Worm (Caenorhabditis elegans): ENCODE measurements around the gene sshk-1.

DNA sequence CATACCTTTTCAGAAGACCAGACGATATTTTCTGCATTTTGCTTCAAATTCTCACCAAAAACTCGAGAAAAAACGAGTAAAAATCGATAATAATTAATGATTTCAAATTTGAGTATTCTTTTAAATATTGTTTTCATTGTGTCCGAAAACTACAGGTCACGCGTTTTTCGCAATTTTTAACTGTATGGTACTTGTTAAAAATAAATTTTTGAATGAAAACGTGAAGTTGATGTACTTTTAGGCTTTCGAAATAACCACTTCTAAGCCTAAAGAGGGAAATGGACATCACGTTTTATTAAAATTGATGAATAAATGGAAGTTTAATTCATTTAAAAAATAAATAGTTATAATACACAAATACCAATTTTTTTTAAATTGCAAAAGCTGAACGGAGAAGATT is 13.0 kb upstream of the sshk-1 start, which contains the start of gene Y44A6D.5:
- no peak for TF ChIP-seq dao-5 (tag; optimal IDR thresholded peaks at IDR 0.05)
- no peak for TF ChIP-seq W03F9.2 (tag; optimal IDR thresholded peaks at IDR 0.05)
